Fruit fly (Drosophila melanogaster): ENCODE data around the gene CG14411.
A peak's percentile ranks its signal among the peaks of the same experiment; 100 is the strongest.

The CG14411 gene

dm6 chrX:14832562-14833303 is at the start of gene CG14411 (continued):
- TF ChIP-seq CG10274 (GFP tag; optimal IDR thresholded peaks at IDR 0.05) (no peak), Tbp (GFP tag; optimal IDR thresholded peaks at IDR 0.05) (no peak), kni (GFP tag; optimal IDR thresholded peaks at IDR 0.05) (peak; percentile 69), Gug (GFP tag; IDR thresholded peaks at IDR 0.05) (no peak), Doc3 (GFP tag; IDR thresholded peaks at IDR 0.05; ENCODE audit: partially characterized antibody) (no peak), nom (GFP tag; optimal IDR thresholded peaks at IDR 0.05) (peak; percentile 18), NfI (GFP tag; optimal IDR thresholded peaks at IDR 0.05) (no peak), Neu2 (GFP tag; optimal IDR thresholded peaks at IDR 0.05; ENCODE audit: borderline replicate concordance) (no peak), CG4730 (GFP tag; IDR thresholded peaks at IDR 0.05) (no peak), Atf3 (GFP tag; optimal IDR thresholded peaks at IDR 0.05) (no peak), CG6791 (GFP tag; IDR thresholded peaks at IDR 0.05; ENCODE audit: partially characterized antibody) (0 out of 3 replicates have a peak, but pooled peaks have one; percentile 32)

- TF ChIP-seq CG16813 (GFP tag; IDR thresholded peaks at IDR 0.05; ENCODE audit: partially characterized antibody) (peak; percentile 41; the same call in 1 of the 3 replicates), B-H1 (GFP tag; IDR thresholded peaks at IDR 0.05) (no peak), Bteb2 (GFP tag; optimal IDR thresholded peaks at IDR 0.05) (no peak), tgo (GFP tag; IDR thresholded peaks at IDR 0.05) (no peak), Med (GFP tag) (no peak), dmrt99B (tag; optimal IDR thresholded peaks at IDR 0.05) (no peak), HmgD (GFP tag; optimal IDR thresholded peaks at IDR 0.05) (no peak), shn (GFP tag; optimal IDR thresholded peaks at IDR 0.05) (no peak), TFAM (GFP tag; optimal IDR thresholded peaks at IDR 0.05) (no peak), CG5245 (GFP tag; optimal IDR thresholded peaks at IDR 0.05) (no peak), CG13296 (GFP tag; optimal IDR thresholded peaks at IDR 0.05) (no peak), MBD-R2 (GFP tag; IDR thresholded peaks at IDR 0.05) (no peak), CG2889 (GFP tag; IDR thresholded peaks at IDR 0.05) (no peak), D19B (GFP tag; optimal IDR thresholded peaks at IDR 0.05) (peak; percentile 82), CG9797 (GFP tag; optimal IDR thresholded peaks at IDR 0.05) (no peak), HLH4C (GFP tag; IDR thresholded peaks at IDR 0.05; ENCODE audit: partially characterized antibody) (peak; percentile 51; the same call in 2 of the 3 replicates), onecut (GFP tag; IDR thresholded peaks at IDR 0.05) (no peak), ttk (GFP tag; IDR thresholded peaks at IDR 0.05) (no peak), CG34376 (GFP tag; optimal IDR thresholded peaks at IDR 0.05) (peak; percentile 14), CG17385 (GFP tag; optimal IDR thresholded peaks at IDR 0.05) (no peak), Scr (GFP tag; IDR thresholded peaks at IDR 0.05; ENCODE audit: partially characterized antibody) (0 out of 2 replicates have a peak, but pooled peaks have one; percentile 10), CG10565 (GFP tag; optimal IDR thresholded peaks at IDR 0.05) (no peak), ac (GFP tag; optimal IDR thresholded peaks at IDR 0.05) (no peak), CG9215 (GFP tag; IDR thresholded peaks at IDR 0.05) (no peak), dan (GFP tag; IDR thresholded peaks at IDR 0.05) (no peak), CG3065 (GFP tag; optimal IDR thresholded peaks at IDR 0.05) (no peak), hth (optimal IDR thresholded peaks at IDR 0.05) (no peak), kay (GFP tag; optimal IDR thresholded peaks at IDR 0.05) (no peak), CG11723 (GFP tag; optimal IDR thresholded peaks at IDR 0.05) (no peak), CG14710 (tag; optimal IDR thresholded peaks at IDR 0.05) (no peak), Sry-β (GFP tag; optimal IDR thresholded peaks at IDR 0.05) (no peak), luna (GFP tag; optimal IDR thresholded peaks at IDR 0.05) (no peak), toy (GFP tag; IDR thresholded peaks at IDR 0.05) (no peak), cwo (GFP tag; optimal IDR thresholded peaks at IDR 0.05) (peak; percentile 38), CG14860 (GFP tag; IDR thresholded peaks at IDR 0.05; ENCODE audit: partially characterized antibody) (peak; percentile 19; the same call in 1 of the 3 replicates), Hr39 (optimal IDR thresholded peaks at IDR 0.05) (no peak), CG5180 (GFP tag; optimal IDR thresholded peaks at IDR 0.05) (no peak)
Measured at dm6 chrX:14784002-14784568, 48.4 kb upstream of the CG14411 start, which contains the start of gene Ag5r2. TSS of gene Ag5r2 (minus strand) at chrX:14784052.
